Worm (Caenorhabditis elegans) whole organism, L1 larva: Measurements from ENCODE around the gene F58B4.2.

ENCODE experiments used
- C16A3.4 ChIP-seq: fragments of 150-350 bp; optimal IDR thresholded peaks from 2 replicates; lab custom pipeline; 2014; ENCODE audit warnings: missing biosample characterization, missing genetic modification characterization
- Y116A8C.19 ChIP-seq: sonication (generic microtip); optimal IDR thresholded peaks from 2 replicates; lab custom pipeline; 2016; ENCODE audit warnings: missing compliant biosample characterization, missing genetic modification characterization, borderline replicate concordance
- aly-2 ChIP-seq: fragments of 150-350 bp; optimal IDR thresholded peaks from 2 replicates; lab custom pipeline; 2014; ENCODE audit warnings: missing biosample characterization, missing genetic modification characterization
- ama-1 ChIP-seq: fragments of 150-350 bp; optimal IDR thresholded peaks from 2 replicates; lab custom pipeline; 2014
- blmp-1 ChIP-seq: fragments of 150-350 bp; optimal IDR thresholded peaks from 2 replicates; lab custom pipeline; 2014; ENCODE audit warnings: missing biosample characterization, missing genetic modification characterization
- ceh-63 ChIP-seq: fragments of 200-800 bp; sonication (Bioruptor generic); optimal IDR thresholded peaks from 2 replicates; lab custom pipeline; 2018; ENCODE audit warnings: mild to moderate bottlenecking, missing genetic modification characterization, missing compliant biosample characterization
- ceh-88 ChIP-seq: fragments of 200-800 bp; sonication (Bioruptor generic); IDR thresholded peaks from 2 replicates; pipeline ENCODE4 v1.3.6; 2022; ENCODE audit warnings: missing genetic modification characterization, missing compliant biosample characterization
- dpl-1 ChIP-seq, 3 experiments: fragments of 150-350 bp in 2 of 3; sonication (generic microtip) in 1 of 3; optimal IDR thresholded peaks; 2 replicates each; lab custom pipeline; 2014 to 2017; ENCODE audit warnings: missing biosample characterization in 3 of 3, missing genetic modification characterization in 3 of 3, missing genetic modification reagents in 3 of 3
- dsc-1 ChIP-seq: sonication (generic microtip); optimal IDR thresholded peaks from 2 replicates; lab custom pipeline; 2016; ENCODE audit warnings: mild to moderate bottlenecking, missing genetic modification characterization, missing compliant biosample characterization
- efl-1 ChIP-seq, 4 experiments: fragments of 150-350 bp; optimal IDR thresholded peaks in 3 of 4; peaks in 1 of 4; 1 replicate in 1 of 4; 2 replicates in 3 of 4; lab custom pipeline; 2014; ENCODE audit warnings: missing biosample characterization in 2 of 4, missing genetic modification characterization in 2 of 4, missing genetic modification reagents in 2 of 4
- egl-27 ChIP-seq, 2 experiments: fragments of 150-350 bp in 1 of 2; sonication (generic microtip); optimal IDR thresholded peaks; 3 replicates each; lab custom pipeline; 2017 to 2018; ENCODE audit warnings: missing biosample characterization in 2 of 2, missing genetic modification characterization in 2 of 2, missing genetic modification reagents in 2 of 2
- elt-3 ChIP-seq, 6 experiments: fragments of 150-350 bp in 1 of 6; sonication (generic microtip); optimal IDR thresholded peaks; 2 replicates each; lab custom pipeline; 2017 to 2018; ENCODE audit warnings: missing biosample characterization in 6 of 6, missing genetic modification characterization in 6 of 6, inconsistent platforms in 1 of 6
- fkh-10 ChIP-seq: sonication (generic microtip); optimal IDR thresholded peaks from 2 replicates; lab custom pipeline; 2017; ENCODE audit warnings: missing biosample characterization, missing genetic modification reagents, missing genetic modification characterization
- isw-1 ChIP-seq: fragments of 200-800 bp; sonication (Bioruptor generic); IDR thresholded peaks from 2 replicates; pipeline ENCODE4 v1.3.6; 2022; ENCODE audit warnings: missing genetic modification characterization, missing compliant biosample characterization
- lin-14 ChIP-seq: fragments of 200-800 bp; sonication (Bioruptor generic); optimal IDR thresholded peaks from 2 replicates; lab custom pipeline; 2018; ENCODE audit warnings: mild to moderate bottlenecking, missing genetic modification characterization, moderate library complexity, missing compliant biosample characterization
- lin-35 ChIP-seq, 2 experiments: fragments of 150-350 bp; optimal IDR thresholded peaks; 2 replicates each; lab custom pipeline; 2014; ENCODE audit warnings: missing biosample characterization in 2 of 2, missing genetic modification characterization in 2 of 2, missing genetic modification reagents in 2 of 2
- lsy-2 ChIP-seq, 2 experiments: fragments of 150-350 bp; optimal IDR thresholded peaks; 2 replicates each; lab custom pipeline; 2014; ENCODE audit warnings: missing biosample characterization in 2 of 2, missing genetic modification characterization in 2 of 2
- mef-2 ChIP-seq: fragments of 150-350 bp; optimal IDR thresholded peaks from 2 replicates; lab custom pipeline; 2014; ENCODE audit warnings: missing biosample characterization, missing genetic modification characterization
- mep-1 ChIP-seq: fragments of 150-350 bp; optimal IDR thresholded peaks from 2 replicates; lab custom pipeline; 2014; ENCODE audit warnings: missing biosample characterization, missing genetic modification characterization
- nhr-19 ChIP-seq: fragments of 200-800 bp; sonication (Bioruptor generic); conservative IDR thresholded peaks from 2 replicates; pipeline ENCODE4 v1.3.6; 2022; ENCODE audit warnings: missing genetic modification characterization, missing compliant biosample characterization
- nhr-20 ChIP-seq: sonication (generic microtip); optimal IDR thresholded peaks from 2 replicates; lab custom pipeline; 2016; ENCODE audit warnings: mild to moderate bottlenecking, missing genetic modification characterization, missing compliant biosample characterization
- nhr-47 ChIP-seq: sonication (generic microtip); optimal IDR thresholded peaks from 2 replicates; lab custom pipeline; 2016; ENCODE audit warnings: mild to moderate bottlenecking, missing genetic modification characterization, moderate library complexity, missing compliant biosample characterization
- nhr-71 ChIP-seq: sonication (generic microtip); optimal IDR thresholded peaks from 2 replicates; lab custom pipeline; 2016; ENCODE audit warnings: mild to moderate bottlenecking, missing genetic modification characterization, moderate library complexity, missing compliant biosample characterization
- nhr-77 ChIP-seq: fragments of 150-350 bp; optimal IDR thresholded peaks from 2 replicates; lab custom pipeline; 2014; ENCODE audit warnings: missing biosample characterization, missing genetic modification characterization
- nhr-85 ChIP-seq: sonication (generic microtip); peaks from one replicate; lab custom pipeline; 2016; ENCODE audit warnings: missing genetic modification characterization, inconsistent platforms, missing compliant biosample characterization
- nhr-90 ChIP-seq: sonication (generic microtip); optimal IDR thresholded peaks from 2 replicates; lab custom pipeline; 2016; ENCODE audit warnings: mild to moderate bottlenecking, missing genetic modification characterization, missing compliant biosample characterization; ENCODE audit not compliant: poor library complexity
- pag-3 ChIP-seq: sonication (generic microtip); optimal IDR thresholded peaks from 2 replicates; lab custom pipeline; 2017; ENCODE audit warnings: missing genetic modification characterization, mild to moderate bottlenecking, missing compliant biosample characterization, antibody characterized with exemption, borderline replicate concordance; ENCODE audit not compliant: insufficient read depth
- pax-3 ChIP-seq: fragments of 200-800 bp; sonication (Bioruptor generic); optimal IDR thresholded peaks from 2 replicates; lab custom pipeline; 2018; ENCODE audit warnings: mild to moderate bottlenecking, missing genetic modification characterization, moderate library complexity, missing compliant biosample characterization
- pqm-1 ChIP-seq: sonication (generic microtip); optimal IDR thresholded peaks from 3 replicates; lab custom pipeline; 2017; ENCODE audit warnings: missing biosample characterization, missing genetic modification characterization
- rnt-1 ChIP-seq: sonication (generic microtip); optimal IDR thresholded peaks from 2 replicates; lab custom pipeline; 2016; ENCODE audit warnings: mild to moderate bottlenecking, missing genetic modification characterization, moderate library complexity, missing compliant biosample characterization
- skn-1 ChIP-seq: fragments of 150-350 bp; optimal IDR thresholded peaks from 2 replicates; lab custom pipeline; 2014; ENCODE audit warnings: missing biosample characterization, missing genetic modification characterization
- sptf-1 ChIP-seq: fragments of 150-350 bp; optimal IDR thresholded peaks from 2 replicates; lab custom pipeline; 2014; ENCODE audit warnings: missing biosample characterization, missing genetic modification characterization
- sup-37 ChIP-seq: fragments of 200-800 bp; sonication (Bioruptor generic); optimal IDR thresholded peaks from 2 replicates; lab custom pipeline; 2018; ENCODE audit warnings: mild to moderate bottlenecking, missing genetic modification characterization, missing compliant biosample characterization
- swsn-7 ChIP-seq: sonication (generic microtip); optimal IDR thresholded peaks from 2 replicates; lab custom pipeline; 2016; ENCODE audit warnings: missing genetic modification characterization, missing compliant biosample characterization
- unc-130 ChIP-seq: fragments of 150-350 bp; optimal IDR thresholded peaks from 2 replicates; lab custom pipeline; 2017; ENCODE audit warnings: missing biosample characterization, missing genetic modification characterization, inconsistent platforms
- vab-15 ChIP-seq: sonication (generic microtip); optimal IDR thresholded peaks from 2 replicates; lab custom pipeline; 2017; ENCODE audit warnings: missing genotype, mild to moderate bottlenecking, missing genetic modification characterization, missing compliant biosample characterization

Gene F58B4.2

DNA sequence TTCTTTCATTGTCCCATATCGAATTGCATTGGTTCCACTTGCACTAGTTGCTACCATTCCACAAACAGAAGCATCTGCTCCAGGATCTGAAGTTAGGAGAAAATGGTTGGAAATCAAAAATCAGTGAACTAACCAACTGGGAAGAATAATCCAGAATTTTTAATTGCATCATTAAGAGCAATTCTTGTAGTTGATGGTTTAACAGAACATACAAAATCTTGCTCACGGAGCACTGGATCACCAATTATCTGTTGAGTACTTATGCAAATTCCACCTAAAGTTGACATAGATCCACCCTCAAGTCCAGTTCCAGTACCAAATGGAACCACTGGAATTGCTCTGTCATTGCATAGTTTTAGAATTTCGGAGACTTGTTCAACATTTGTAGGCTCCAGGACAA, 28.5 kb downstream of the F58B4.2 start:
- TF ChIP-seq rnt-1 (tag; lab: Kevin White, UChicago) (no peak), nhr-19 (GFP tag; lab: Robert Waterston, UW) (peak; percentile 9; the same call in 1 of the 2 replicates)
- TF ChIP-seq, all 84 proteins: peak for 1

DNA sequence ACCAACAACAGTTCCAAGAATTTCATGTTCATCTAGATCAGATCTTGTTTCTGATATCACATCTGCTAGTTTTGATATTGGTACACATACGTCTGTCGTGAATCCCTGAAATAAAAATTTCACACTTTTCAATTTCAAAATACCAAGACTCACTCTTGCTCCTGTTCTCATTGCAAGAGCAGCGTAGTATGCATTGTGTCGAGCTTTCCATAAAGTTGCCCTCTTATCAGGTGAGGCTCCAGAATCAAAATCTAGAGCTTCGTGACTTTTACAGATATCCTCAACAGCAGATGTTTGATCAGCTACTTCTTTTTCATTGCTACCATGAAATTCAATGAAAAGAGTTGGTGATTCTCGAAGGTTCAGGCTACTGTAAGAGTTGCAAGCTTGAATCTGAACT, 29.2 kb downstream of the F58B4.2 start, which contains the start of gene F32D8.11:
Gene F32D8.11, minus strand, starts transcription at position 101 of the 400 bp plus-strand sequence.
- TF ChIP-seq mep-1 (no peak), efl-1 (optimal IDR thresholded peaks at IDR 0.05; lab: Kevin White, UChicago) (no peak), efl-1 (GFP tag; optimal IDR thresholded peaks at IDR 0.05 in 1 of 2; lab: Kevin White, UChicago) (peak in 1 of 2 experiments; percentile 83)

DNA sequence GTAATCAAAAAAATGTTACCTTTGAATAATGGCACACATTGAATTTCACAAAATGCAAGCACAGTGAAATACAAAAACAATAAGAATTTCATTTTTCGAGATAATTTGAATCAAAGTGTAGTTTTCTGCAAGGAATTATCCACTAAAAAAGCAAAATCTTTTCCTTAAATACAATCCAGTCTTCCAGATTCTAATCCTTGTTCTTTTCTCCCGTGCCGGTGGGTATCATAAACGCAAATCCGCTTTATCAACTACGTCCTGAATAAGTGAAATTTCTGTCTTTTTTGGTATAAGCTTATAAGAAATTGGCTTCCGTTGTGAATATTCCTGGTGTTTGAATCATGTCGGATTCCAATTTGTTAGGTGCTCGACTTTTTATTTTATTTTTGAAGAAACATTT, 30.1 kb downstream of the F58B4.2 start:
- TF ChIP-seq pqm-1 (tag; lab: Kevin White, UChicago) (no peak), egl-27 (tag; optimal IDR thresholded peaks at IDR 0.05; lab: Kevin White, UChicago) (no peak), aly-2 (tag; lab: Kevin White, UChicago) (peak; percentile 48), Y116A8C.19 (tag; lab: Kevin White, UChicago) (no peak), dsc-1 (peak; percentile 56)

DNA sequence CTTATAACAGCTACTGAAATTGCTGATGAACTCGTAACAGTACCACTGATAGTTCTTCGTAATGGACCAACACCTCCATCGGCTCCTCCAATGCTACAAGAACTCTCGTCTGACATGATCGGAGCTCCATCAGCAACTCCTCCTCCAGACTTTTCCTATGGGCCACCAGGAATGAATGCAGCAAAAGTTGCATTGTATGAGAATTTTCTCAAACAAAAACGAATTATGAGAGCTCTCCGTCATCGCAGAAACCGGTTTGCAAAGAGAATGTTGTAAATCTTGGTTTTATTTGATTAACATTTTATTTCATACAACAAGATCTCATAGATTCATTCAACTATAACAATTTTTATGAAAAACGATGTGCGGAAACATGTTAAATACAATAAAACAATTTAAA, 30.7 kb downstream of the F58B4.2 start:
- TF ChIP-seq ceh-88 (GFP tag; lab: Robert Waterston, UW) (no peak), pag-3 (no peak), C16A3.4 (tag; lab: Kevin White, UChicago) (peak; percentile 49), nhr-71 (tag; lab: Kevin White, UChicago) (peak; percentile 34), unc-130 (tag; lab: Kevin White, UChicago) (no peak), pax-3 (tag; lab: Kevin White, UChicago) (no peak), lsy-2 (tag; optimal IDR thresholded peaks at IDR 0.05; lab: Kevin White, UChicago) (peak in 1 of 2 experiments; percentile 3), efl-1 (optimal IDR thresholded peaks at IDR 0.05; lab: Kevin White, UChicago) (no peak), efl-1 (GFP tag; optimal IDR thresholded peaks at IDR 0.05 in 1 of 2; lab: Kevin White, UChicago) (peak in 1 of 2 experiments; percentile 89), lin-35 (GFP tag; optimal IDR thresholded peaks at IDR 0.05; lab: Kevin White, UChicago) (peak in 1 of 2 experiments; percentile 9), blmp-1 (no peak), ceh-63 (GFP tag; lab: Kevin White, UChicago) (no peak), nhr-90 (tag; lab: Kevin White, UChicago) (peak; percentile 28), skn-1 (tag; lab: Kevin White, UChicago) (no peak), isw-1 (no peak), mef-2 (tag; lab: Kevin White, UChicago) (no peak), rnt-1 (tag; lab: Kevin White, UChicago) (no peak), fkh-10 (GFP tag; lab: Kevin White, UChicago) (no peak), mep-1 (no peak), ama-1 (lab: Kevin White, UChicago) (peak; percentile 15), vab-15 (tag; lab: Kevin White, UChicago) (no peak), sup-37 (no peak), nhr-85 (tag; lab: Kevin White, UChicago) (peak; percentile 30), dpl-1 (GFP tag; optimal IDR thresholded peaks at IDR 0.05; lab: Kevin White, UChicago) (no peak), sptf-1 (tag; lab: Kevin White, UChicago) (no peak), swsn-7 (tag; lab: Kevin White, UChicago) (no peak), pqm-1 (tag; lab: Kevin White, UChicago) (no peak), nhr-77 (tag; lab: Kevin White, UChicago) (no peak), nhr-47 (peak; percentile 6), nhr-20 (tag; lab: Kevin White, UChicago) (no peak)
- TF ChIP-seq, all 84 proteins: peak for 9

DNA sequence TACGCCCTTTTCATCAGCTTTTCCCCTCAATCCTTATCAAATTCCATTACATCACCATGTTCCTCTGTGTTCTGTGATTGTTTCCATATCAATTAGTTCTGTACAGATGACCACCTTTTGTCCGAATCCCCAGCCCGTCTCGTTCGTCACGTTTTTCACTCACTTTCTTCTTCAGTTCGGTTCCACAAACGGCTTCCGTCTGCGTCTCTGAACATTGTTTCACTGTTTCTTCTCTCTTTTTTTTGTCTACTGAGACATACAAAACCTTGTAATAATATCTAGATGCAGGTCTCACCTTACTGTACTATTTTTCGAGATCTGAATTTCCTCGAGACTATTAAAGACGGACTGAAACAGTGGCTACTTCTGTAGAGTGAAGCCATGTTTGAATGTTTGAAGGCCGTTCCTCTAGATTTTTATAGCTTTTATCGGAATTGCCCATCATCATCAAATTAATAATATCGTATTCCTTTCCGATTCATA, 31.8 kb downstream of the F58B4.2 start, which contains the start of gene F32D8.3:
Gene F32D8.3, plus strand, starts transcription at position 433 of the 483 bp plus-strand sequence.
- TF ChIP-seq elt-3 (tag; optimal IDR thresholded peaks at IDR 0.05; lab: Kevin White, UChicago) (peak in 1 of 6 experiments; percentile 36), skn-1 (tag; lab: Kevin White, UChicago) (no peak), lin-14 (GFP tag; lab: Kevin White, UChicago) (peak; percentile 46), blmp-1 (peak; percentile 98), sptf-1 (tag; lab: Kevin White, UChicago) (no peak)
